Worm (Caenorhabditis elegans) whole organism, L1 larva: Measurements from ENCODE around the gene enri-1.

ENCODE experiments used
- efl-1 ChIP-seq, 4 experiments: fragments of 150-350 bp; optimal IDR thresholded peaks in 3 of 4; peaks in 1 of 4; 1 replicate in 1 of 4; 2 replicates in 3 of 4; lab custom pipeline; 2014; ENCODE audit warnings: missing biosample characterization in 2 of 4, missing genetic modification characterization in 2 of 4, missing genetic modification reagents in 2 of 4
- egl-13 ChIP-seq: sonication (generic microtip); optimal IDR thresholded peaks from 2 replicates; lab custom pipeline; 2016; ENCODE audit warnings: missing genotype, missing genetic modification reagents, missing genetic modification characterization, missing compliant biosample characterization
- hpl-2 ChIP-seq: fragments of 150-350 bp; optimal IDR thresholded peaks from 2 replicates; lab custom pipeline; 2014; ENCODE audit warnings: missing biosample characterization, missing genetic modification reagents, missing genetic modification characterization
- nhr-85 ChIP-seq: sonication (generic microtip); peaks from one replicate; lab custom pipeline; 2016; ENCODE audit warnings: missing genetic modification characterization, inconsistent platforms, missing compliant biosample characterization

DNA sequence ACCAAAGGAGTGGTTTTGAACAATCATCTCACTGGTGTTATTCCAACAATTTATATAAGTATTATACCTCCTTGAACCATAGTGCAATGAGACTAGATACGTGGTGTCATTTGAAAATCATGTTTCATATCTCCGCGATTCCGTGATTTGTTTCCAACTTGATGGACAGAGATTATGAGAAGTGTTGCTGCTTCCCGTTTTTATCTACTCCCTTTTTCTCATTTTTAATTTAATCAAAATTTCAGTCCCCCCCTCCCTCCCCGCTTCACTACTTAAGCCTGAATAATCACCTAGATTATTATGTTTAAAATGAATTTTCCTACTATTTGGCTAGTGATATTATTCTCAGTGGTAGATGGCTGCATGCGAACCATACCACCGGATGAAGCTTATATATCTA lies 30.7 kb upstream of the enri-1 start, which contains the start of gene F16G10.3:
- TF ChIP-seq efl-1 (optimal IDR thresholded peaks at IDR 0.05; lab: Kevin White, UChicago) = no peak
- TF ChIP-seq efl-1 (GFP tag; optimal IDR thresholded peaks at IDR 0.05 in 1 of 2; lab: Kevin White, UChicago) = peak in 1 of 2 experiments; percentile 27
- no peak for TF ChIP-seq hpl-2 (GFP tag; lab: Kevin White, UChicago)
- no peak for TF ChIP-seq nhr-85 (tag; lab: Kevin White, UChicago)
- no peak for TF ChIP-seq egl-13 (tag; lab: Kevin White, UChicago)
